Fruit fly (Drosophila melanogaster) whole organism, embryonic: Measurements from ENCODE around the gene SoYb.

ENCODE experiments used
- ATbp ChIP-seq: fragments of 200-800 bp; sonication (Bioruptor generic); optimal IDR thresholded peaks from 2 replicates; lab custom pipeline; 2017; ENCODE audit warnings: missing biosample characterization, mild to moderate bottlenecking, missing genetic modification characterization, missing genetic modification reagents
- B-H1 ChIP-seq: fragments of 200-800 bp; sonication (Bioruptor generic); IDR thresholded peaks from 3 replicates; pipeline ENCODE4 v1.3.6; 2022; ENCODE audit warnings: missing biosample characterization, missing genetic modification characterization
- CG10147 ChIP-seq: fragments of 200-800 bp; sonication (Bioruptor generic); optimal IDR thresholded peaks from 2 replicates; lab custom pipeline; 2019; ENCODE audit warnings: missing biosample characterization, mild to moderate bottlenecking, missing genetic modification characterization, moderate library complexity
- CG10431 ChIP-seq: fragments of 200-800 bp; sonication (Bioruptor generic); optimal IDR thresholded peaks from 3 replicates; lab custom pipeline; 2018; ENCODE audit warnings: missing biosample characterization, mild to moderate bottlenecking, missing genetic modification characterization
- CG10979 ChIP-seq: fragments of 200-800 bp; sonication (Bioruptor generic); optimal IDR thresholded peaks from 2 replicates; lab custom pipeline; 2018; ENCODE audit warnings: missing biosample characterization, mild to moderate bottlenecking, missing genetic modification characterization, moderate library complexity
- CG12104 ChIP-seq: fragments of 200-800 bp; sonication (Bioruptor generic); optimal IDR thresholded peaks from 3 replicates; lab custom pipeline; 2016; ENCODE audit warnings: missing biosample characterization, missing genetic modification characterization
- CG1233 ChIP-seq: fragments of 200-800 bp; sonication (Bioruptor generic); optimal IDR thresholded peaks from 4 replicates; lab custom pipeline; 2018; ENCODE audit warnings: missing biosample characterization, mild to moderate bottlenecking, missing genetic modification characterization
- CG13123 ChIP-seq: fragments of 200-800 bp; sonication (Bioruptor generic); optimal IDR thresholded peaks from 2 replicates; lab custom pipeline; 2016; ENCODE audit warnings: missing biosample characterization, missing genetic modification characterization
- CG13287 ChIP-seq: fragments of 200-800 bp; sonication (Bioruptor generic); IDR thresholded peaks from 2 replicates; pipeline ENCODE4 v1.3.6; 2022; ENCODE audit warnings: missing biosample characterization, missing genetic modification characterization; ENCODE audit not compliant: partially characterized antibody
- CG15011 ChIP-seq: fragments of 200-800 bp; sonication (Bioruptor generic); optimal IDR thresholded peaks from 3 replicates; lab custom pipeline; 2018; ENCODE audit warnings: missing biosample characterization, mild to moderate bottlenecking, missing genetic modification characterization
- CG17568 ChIP-seq: fragments of 200-800 bp; sonication (Bioruptor generic); optimal IDR thresholded peaks from 2 replicates; lab custom pipeline; 2018; ENCODE audit warnings: missing biosample characterization, mild to moderate bottlenecking, missing genetic modification characterization, moderate library complexity
- CG17829 ChIP-seq: fragments of 200-800 bp; optimal IDR thresholded peaks from 2 replicates; lab custom pipeline; 2019; ENCODE audit warnings: missing biosample characterization, mild to moderate bottlenecking, missing genetic modification characterization, moderate library complexity
- CG34376 ChIP-seq: fragments of 200-800 bp; sonication (Bioruptor generic); optimal IDR thresholded peaks from 2 replicates; lab custom pipeline; 2018; ENCODE audit warnings: missing biosample characterization, mild to moderate bottlenecking, missing genetic modification characterization
- CG4282 ChIP-seq: fragments of 200-800 bp; sonication (Bioruptor generic); optimal IDR thresholded peaks from 2 replicates; lab custom pipeline; 2016; ENCODE audit warnings: missing biosample characterization, missing genetic modification characterization
- CG4424 ChIP-seq: fragments of 200-800 bp; sonication (Bioruptor generic); optimal IDR thresholded peaks from 3 replicates; lab custom pipeline; 2016; ENCODE audit warnings: missing biosample characterization, missing genetic modification characterization
- CG7271 ChIP-seq: fragments of 200-800 bp; sonication (Bioruptor generic); optimal IDR thresholded peaks from 2 replicates; lab custom pipeline; 2018; ENCODE audit warnings: missing biosample characterization, mild to moderate bottlenecking, missing genetic modification characterization, moderate library complexity
- CG7963 ChIP-seq: fragments of 200-800 bp; sonication (Bioruptor generic); IDR thresholded peaks from 3 replicates; pipeline ENCODE4 v1.3.6; 2022; ENCODE audit warnings: missing biosample characterization, missing genetic modification characterization; ENCODE audit not compliant: partially characterized antibody
- CG8359 ChIP-seq: fragments of 200-800 bp; sonication (Bioruptor generic); optimal IDR thresholded peaks from 2 replicates; lab custom pipeline; 2017; ENCODE audit warnings: missing biosample characterization, mild to moderate bottlenecking, missing genetic modification characterization, borderline replicate concordance
- CG8765 ChIP-seq: fragments of 200-800 bp; sonication (Bioruptor generic); IDR thresholded peaks from 2 replicates; pipeline ENCODE4 v1.3.6; 2022; ENCODE audit warnings: missing biosample characterization, missing genetic modification characterization
- CG9437 ChIP-seq: fragments of 200-800 bp; sonication (Bioruptor generic); optimal IDR thresholded peaks from 2 replicates; lab custom pipeline; 2018; ENCODE audit warnings: missing biosample characterization, mild to moderate bottlenecking, missing genetic modification characterization
- Camta ChIP-seq: fragments of 200-800 bp; sonication (Bioruptor generic); optimal IDR thresholded peaks from 2 replicates; lab custom pipeline; 2016; ENCODE audit warnings: missing biosample characterization, missing genetic modification characterization
- E2f2 ChIP-seq: fragments of 200-800 bp; sonication (Bioruptor generic); IDR thresholded peaks from 2 replicates; pipeline ENCODE4 v1.3.6; 2022; ENCODE audit warnings: missing biosample characterization, missing genetic modification characterization
- Eip74EF ChIP-seq, 2 experiments: fragments of 200-800 bp in 1 of 2; fragments of >200 bp in 1 of 2; sonication (Bioruptor generic) in 1 of 2; optimal IDR thresholded peaks; 2 replicates each; lab custom pipeline; 2017 to 2019; ENCODE audit warnings: missing biosample characterization in 2 of 2, missing genetic modification characterization in 2 of 2, mild to moderate bottlenecking in 1 of 2, moderate library complexity in 1 of 2
- Elba2 ChIP-seq: fragments of 200-800 bp; sonication (Bioruptor generic); optimal IDR thresholded peaks from 3 replicates; lab custom pipeline; 2016; ENCODE audit warnings: missing biosample characterization, missing genetic modification characterization
- Hr3 ChIP-seq: fragments of 200-800 bp; sonication (Bioruptor generic); optimal IDR thresholded peaks from 3 replicates; lab custom pipeline; 2016; ENCODE audit warnings: missing biosample characterization, missing genetic modification characterization
- NC2β ChIP-seq: fragments of 200-800 bp; sonication (Bioruptor generic); optimal IDR thresholded peaks from 2 replicates; lab custom pipeline; 2016; ENCODE audit warnings: missing biosample characterization, missing genetic modification characterization
- Nf-YB ChIP-seq: fragments of 200-800 bp; sonication (Bioruptor generic); optimal IDR thresholded peaks from 3 replicates; lab custom pipeline; 2019; ENCODE audit warnings: missing biosample characterization, mild to moderate bottlenecking, missing genetic modification characterization, moderate library complexity
- Oli ChIP-seq: fragments of 200-800 bp; sonication (Bioruptor generic); optimal IDR thresholded peaks from 2 replicates; lab custom pipeline; 2018; ENCODE audit warnings: missing biosample characterization, mild to moderate bottlenecking, missing genetic modification characterization, moderate library complexity
- PHDP ChIP-seq: fragments of 200-800 bp; sonication (Bioruptor generic); optimal IDR thresholded peaks from 3 replicates; lab custom pipeline; 2018; ENCODE audit warnings: missing biosample characterization, mild to moderate bottlenecking, missing genetic modification characterization, moderate library complexity
- Ptx1 ChIP-seq: fragments of 200-800 bp; sonication (Bioruptor generic); IDR thresholded peaks from 2 replicates; pipeline ENCODE4 v1.3.6; 2022; ENCODE audit warnings: missing biosample characterization, missing genetic modification characterization
- Spps ChIP-seq: fragments of 200-800 bp; sonication (Bioruptor generic); optimal IDR thresholded peaks from 2 replicates; lab custom pipeline; 2018; ENCODE audit warnings: missing biosample characterization, mild to moderate bottlenecking, missing genetic modification characterization
- bab2 ChIP-seq: fragments of 200-800 bp; sonication (Bioruptor generic); optimal IDR thresholded peaks from 2 replicates; lab custom pipeline; 2016; ENCODE audit warnings: missing biosample characterization, missing genetic modification characterization
- bcd ChIP-seq: fragments of 200-800 bp; sonication (Bioruptor generic); optimal IDR thresholded peaks from 2 replicates; lab custom pipeline; 2017; ENCODE audit warnings: missing biosample characterization, mild to moderate bottlenecking, missing genetic modification characterization
- bigmax ChIP-seq: fragments of 200-800 bp; sonication (Bioruptor generic); optimal IDR thresholded peaks from 2 replicates; lab custom pipeline; 2018; ENCODE audit warnings: missing biosample characterization, mild to moderate bottlenecking, missing genetic modification characterization
- cad ChIP-seq: fragments of >200 bp; optimal IDR thresholded peaks from 2 replicates; lab custom pipeline; 2017; ENCODE audit warnings: missing biosample characterization, missing genetic modification characterization
- corto ChIP-seq: fragments of 200-800 bp; sonication (Bioruptor generic); optimal IDR thresholded peaks from 2 replicates; lab custom pipeline; 2016; ENCODE audit warnings: missing biosample characterization, mild to moderate bottlenecking, missing genetic modification characterization, moderate library complexity
- disco-r ChIP-seq: fragments of 200-800 bp; sonication (Bioruptor generic); optimal IDR thresholded peaks from 2 replicates; lab custom pipeline; 2016; ENCODE audit warnings: missing biosample characterization, missing genetic modification characterization
- dmrt99B ChIP-seq: fragments of 200-800 bp; sonication (Bioruptor generic); optimal IDR thresholded peaks from 2 replicates; lab custom pipeline; 2018; ENCODE audit warnings: missing biosample characterization, mild to moderate bottlenecking, missing genetic modification characterization, moderate library complexity
- dysf ChIP-seq: fragments of 200-800 bp; sonication (Bioruptor generic); IDR thresholded peaks from 3 replicates; pipeline ENCODE4 v1.3.6; 2022; ENCODE audit warnings: missing biosample characterization, missing genetic modification characterization
- ems ChIP-seq: fragments of 200-800 bp; sonication (Bioruptor generic); optimal IDR thresholded peaks from 3 replicates; lab custom pipeline; 2016; ENCODE audit warnings: missing biosample characterization, missing genetic modification characterization
- fd102C ChIP-seq: fragments of 200-800 bp; sonication (Bioruptor generic); optimal IDR thresholded peaks from 2 replicates; lab custom pipeline; 2018; ENCODE audit warnings: missing biosample characterization, mild to moderate bottlenecking, missing genetic modification characterization, moderate library complexity
- gt ChIP-seq: fragments of 200-800 bp; sonication (Bioruptor generic); IDR thresholded peaks from 2 replicates; pipeline ENCODE4 v1.3.6; 2022; ENCODE audit warnings: missing biosample characterization, missing genetic modification characterization
- ham ChIP-seq: fragments of 200-800 bp; sonication (Bioruptor generic); IDR thresholded peaks from 2 replicates; pipeline ENCODE4 v1.3.6; 2022; ENCODE audit warnings: missing biosample characterization, missing genetic modification characterization
- hkb ChIP-seq, 2 experiments: fragments of 200-800 bp in 1 of 2; fragments of >200 bp in 1 of 2; sonication (Bioruptor generic) in 1 of 2; IDR thresholded peaks in 1 of 2; optimal IDR thresholded peaks in 1 of 2; 2 replicates each; pipeline versions ENCODE4 v1.3.6 to Lab custom; 2017 to 2022; ENCODE audit warnings: missing biosample characterization in 1 of 2, missing genetic modification characterization in 1 of 2
- ind ChIP-seq: fragments of 200-800 bp; sonication (Bioruptor generic); optimal IDR thresholded peaks from 3 replicates; lab custom pipeline; 2016; ENCODE audit warnings: missing biosample characterization, missing genetic modification characterization
- mam ChIP-seq: fragments of 200-800 bp; sonication (Bioruptor generic); optimal IDR thresholded peaks from 3 replicates; lab custom pipeline; 2016; ENCODE audit warnings: missing biosample characterization, missing genetic modification characterization
- mld ChIP-seq: fragments of 200-800 bp; sonication (Bioruptor generic); IDR thresholded peaks from 3 replicates; pipeline ENCODE4 v1.3.6; 2022; ENCODE audit warnings: missing biosample characterization, missing genetic modification characterization; ENCODE audit not compliant: partially characterized antibody
- sob ChIP-seq: fragments of 200-800 bp; sonication (Bioruptor generic); IDR thresholded peaks from 2 replicates; pipeline ENCODE4 v1.3.6; 2022; ENCODE audit warnings: missing biosample characterization, missing genetic modification characterization
- stc ChIP-seq: fragments of 200-800 bp; sonication (Bioruptor generic); IDR thresholded peaks from 2 replicates; pipeline ENCODE4 v1.3.6; 2022; ENCODE audit warnings: missing biosample characterization, missing genetic modification characterization
- tio ChIP-seq: fragments of 200-800 bp; sonication (Bioruptor generic); optimal IDR thresholded peaks from 2 replicates; lab custom pipeline; 2017; ENCODE audit warnings: missing biosample characterization, missing genetic modification characterization, inconsistent platforms
- toy ChIP-seq: fragments of 200-800 bp; sonication (Bioruptor generic); IDR thresholded peaks from 2 replicates; pipeline ENCODE4 v1.3.6; 2022; ENCODE audit warnings: missing biosample characterization, missing genetic modification characterization

SoYb gene

dm6 chr2L:9996553-9996952 lies 6.0 kb downstream of the SoYb start (continued):
- TF ChIP-seq Ptx1 (GFP tag; lab: Robert Waterston, UW): no peak
- no peak for TF ChIP-seq fd102C
- no peak for TF ChIP-seq PHDP
- TF ChIP-seq Eip74EF (GFP tag; optimal IDR thresholded peaks at IDR 0.05; lab: Kevin White, UChicago): no peak
- TF ChIP-seq NC2β: no peak
- TF ChIP-seq stc (GFP tag; lab: Robert Waterston, UW): no peak
- TF ChIP-seq CG8765 (GFP tag; lab: Robert Waterston, UW): no peak
- peak; percentile 9 for TF ChIP-seq CG10431
- TF ChIP-seq tio (GFP tag; lab: Kevin White, UChicago): peak; percentile 52
- TF ChIP-seq hkb (optimal IDR thresholded peaks at IDR 0.05; lab: Kevin White, UChicago): no peak
- no peak for TF ChIP-seq hkb (GFP tag; IDR thresholded peaks at IDR 0.05; lab: Robert Waterston, UW)
- no peak for TF ChIP-seq CG1233 (GFP tag; lab: Kevin White, UChicago)
- no peak for TF ChIP-seq mld (GFP tag; lab: Robert Waterston, UW)
- no peak for TF ChIP-seq bab2 (GFP tag; lab: Kevin White, UChicago)
- TF ChIP-seq CG4424 (GFP tag; lab: Kevin White, UChicago): no peak
- no peak for TF ChIP-seq CG8359 (GFP tag; lab: Kevin White, UChicago)
- TF ChIP-seq CG10147 (GFP tag; lab: Kevin White, UChicago): no peak
- no peak for TF ChIP-seq ems (GFP tag; lab: Kevin White, UChicago)
- TF ChIP-seq gt (GFP tag; lab: Robert Waterston, UW): no peak
- no peak for TF ChIP-seq corto (GFP tag; lab: Kevin White, UChicago)
- peak; percentile 46 for TF ChIP-seq CG10979 (tag; lab: Kevin White, UChicago)
- TF ChIP-seq dysf (GFP tag; lab: Robert Waterston, UW): no peak
- TF ChIP-seq Hr3 (GFP tag; lab: Kevin White, UChicago): peak; percentile 33
- no peak for TF ChIP-seq CG12104
- TF ChIP-seq sob (GFP tag; lab: Robert Waterston, UW): no peak
- peak; percentile 21 for TF ChIP-seq mam (GFP tag; lab: Kevin White, UChicago)
- TF ChIP-seq CG13123 (GFP tag; lab: Kevin White, UChicago): no peak
- TF ChIP-seq E2f2: no peak
- no peak for TF ChIP-seq bigmax (GFP tag; lab: Kevin White, UChicago)
- TF ChIP-seq CG17829 (tag; lab: Kevin White, UChicago): peak; percentile 46
- TF ChIP-seq CG4282 (GFP tag; lab: Kevin White, UChicago): no peak
- no peak for TF ChIP-seq dmrt99B (tag; lab: Kevin White, UChicago)
- TF ChIP-seq Elba2 (GFP tag; lab: Kevin White, UChicago): no peak
- no peak for TF ChIP-seq ham (GFP tag; lab: Robert Waterston, UW)
- TF ChIP-seq toy: no peak
- TF ChIP-seq Spps (tag; lab: Kevin White, UChicago): no peak
- peak; percentile 10 for TF ChIP-seq Camta (GFP tag; lab: Kevin White, UChicago)
- no peak for TF ChIP-seq bcd (GFP tag; lab: Kevin White, UChicago)
- TF ChIP-seq CG15011 (GFP tag; lab: Kevin White, UChicago): no peak
- peak; percentile 2 for TF ChIP-seq ind
- TF ChIP-seq CG9437 (GFP tag; lab: Kevin White, UChicago): peak; percentile 20
- TF ChIP-seq disco-r (GFP tag; lab: Kevin White, UChicago): no peak
- no peak for TF ChIP-seq CG7963
- TF ChIP-seq CG13287 (GFP tag; lab: Robert Waterston, UW): no peak
- no peak for TF ChIP-seq cad
- TF ChIP-seq ATbp (GFP tag; lab: Kevin White, UChicago): no peak
- TF ChIP-seq Nf-YB (GFP tag; lab: Kevin White, UChicago): no peak
- peak; percentile 24 for TF ChIP-seq Oli (tag; lab: Kevin White, UChicago)
- no peak for TF ChIP-seq CG34376 (GFP tag; lab: Kevin White, UChicago)
- no peak for TF ChIP-seq CG17568 (GFP tag; lab: Kevin White, UChicago)
- no peak for TF ChIP-seq B-H1 (GFP tag; lab: Robert Waterston, UW)
- TF ChIP-seq CG7271 (tag; lab: Kevin White, UChicago): no peak
